Worm (Caenorhabditis elegans): ENCODE results near the gene F21D9.11.

- TF ChIP-seq dao-5 (tag; optimal IDR thresholded peaks at IDR 0.05) (no peak), W03F9.2 (tag; optimal IDR thresholded peaks at IDR 0.05) (no peak), him-1 (tag; optimal IDR thresholded peaks at IDR 0.05) (no peak)
Observed at ce11 chrV:19211795-19212194, 40.1 kb upstream of the F21D9.11 start, which contains the start of gene nhr-79.
